Worm (Caenorhabditis elegans): ENCODE data around the gene nhr-235.

Gene nhr-235

ce11 chrII:12670877-12671864 is 30.7 kb downstream of the nhr-235 start (continued):
- TF ChIP-seq lim-7 (GFP tag; IDR thresholded peaks at IDR 0.05) = peak; percentile 33; the same call in 1 of the 2 replicates
- no peak for TF ChIP-seq nhr-11 (tag; optimal IDR thresholded peaks at IDR 0.05)
- TF ChIP-seq ceh-28 (tag; optimal IDR thresholded peaks at IDR 0.05) = peak; percentile 86
- TF ChIP-seq arid-1 (GFP tag; conservative IDR thresholded peaks at IDR 0.05) = no peak
- no peak for TF ChIP-seq lsy-2 (tag; optimal IDR thresholded peaks at IDR 0.05)
- no peak for TF ChIP-seq zag-1 (tag; optimal IDR thresholded peaks at IDR 0.05)
- TF ChIP-seq lin-39 (tag; optimal IDR thresholded peaks at IDR 0.05) = no peak
- TF ChIP-seq R02D3.7 (tag; optimal IDR thresholded peaks at IDR 0.05) = no peak
- no peak for TF ChIP-seq unc-130 (GFP tag; optimal IDR thresholded peaks at IDR 0.05)
- no peak for TF ChIP-seq snpc-4 (tag; optimal IDR thresholded peaks at IDR 0.05)
- no peak for TF ChIP-seq fkh-10 (GFP tag; optimal IDR thresholded peaks at IDR 0.05)
- TF ChIP-seq Y75B8A.6 (GFP tag; IDR thresholded peaks at IDR 0.05) = no peak
- TF ChIP-seq ztf-7 (tag; optimal IDR thresholded peaks at IDR 0.05) = no peak
- TF ChIP-seq F49E8.2 (tag; optimal IDR thresholded peaks at IDR 0.05; ENCODE audit: borderline replicate concordance) = no peak

ce11 chrII:12671892-12672291 is 31.4 kb downstream of the nhr-235 start:
- no peak for TF ChIP-seq madf-5 (GFP tag; IDR thresholded peaks at IDR 0.05)
- peak in 1 of 2 experiments; percentile 48 for TF ChIP-seq unc-62 (GFP tag; optimal IDR thresholded peaks at IDR 0.05 in 1 of 2)
- TF ChIP-seq unc-62 (tag; optimal IDR thresholded peaks at IDR 0.05) = no peak

- TF ChIP-seq hlh-30 (tag; optimal IDR thresholded peaks at IDR 0.05; ENCODE audit: insufficient read depth) (no peak), F49E8.2 (tag; optimal IDR thresholded peaks at IDR 0.05; ENCODE audit: borderline replicate concordance) (no peak), egl-43 (GFP tag; IDR thresholded peaks at IDR 0.05) (peak; percentile 74), Y48G9A.11 (GFP tag; IDR thresholded peaks at IDR 0.05) (0 out of 2 replicates have a peak, but pooled peaks have one; percentile 13), aha-1 (tag) (peak; percentile 93), php-3 (GFP tag; IDR thresholded peaks at IDR 0.05) (no peak), ceh-32 (tag; optimal IDR thresholded peaks at IDR 0.05; ENCODE audit: poor library complexity) (no peak)
Observed at ce11 chrII:12672512-12672911, 32.0 kb downstream of the nhr-235 start.

- TF ChIP-seq set-16 (GFP tag; IDR thresholded peaks at IDR 0.05) = 0 out of 2 replicates have a peak, but pooled peaks have one; percentile 22
- TF ChIP-seq vab-7 (GFP tag; IDR thresholded peaks at IDR 0.05) = 0 out of 2 replicates have a peak, but pooled peaks have one; percentile 11
- TF ChIP-seq daf-12 (tag; optimal IDR thresholded peaks at IDR 0.05) = no peak
- no peak for TF ChIP-seq zip-11 (GFP tag; IDR thresholded peaks at IDR 0.05)
Observed at ce11 chrII:12673311-12673710, 32.8 kb downstream of the nhr-235 start.

- no peak for TF ChIP-seq aly-2 (tag; optimal IDR thresholded peaks at IDR 0.05)
- TF ChIP-seq unc-130 (GFP tag; optimal IDR thresholded peaks at IDR 0.05) = no peak
Observed at ce11 chrII:12677710-12677974, 37.2 kb downstream of the nhr-235 start, which contains the start of gene Y38E10A.22. Y38E10A.22 (minus strand) TSS chrII:12677810.

- TF ChIP-seq snpc-1.2 (GFP tag; IDR thresholded peaks at IDR 0.05) (peak; percentile 74; the same call in 1 of the 2 replicates), lin-13 (GFP tag; optimal IDR thresholded peaks at IDR 0.05) (no peak), lin-15B (tag; optimal IDR thresholded peaks at IDR 0.05) (peak; percentile 67), ceh-20 (GFP tag; IDR thresholded peaks at IDR 0.05) (peak; percentile 49; the same call in 1 of the 2 replicates), madf-9 (GFP tag; conservative IDR thresholded peaks at IDR 0.05) (no peak), F44E2.7 (GFP tag; IDR thresholded peaks at IDR 0.05) (peak; percentile 86; the same call in 1 of the 2 replicates), vab-7 (GFP tag; IDR thresholded peaks at IDR 0.05) (peak; percentile 67), nhr-76 (tag; optimal IDR thresholded peaks at IDR 0.05) (peak; percentile 10), ZK546.5 (tag; optimal IDR thresholded peaks at IDR 0.05) (no peak), zip-2 (tag; optimal IDR thresholded peaks at IDR 0.05) (peak; percentile 47), ceh-28 (tag; optimal IDR thresholded peaks at IDR 0.05) (peak; percentile 66), ztf-7 (tag; optimal IDR thresholded peaks at IDR 0.05) (peak; percentile 59), dve-1 (tag; optimal IDR thresholded peaks at IDR 0.05; ENCODE audit: insufficient read depth) (peak; percentile 67), nhr-25 (tag; optimal IDR thresholded peaks at IDR 0.05; ENCODE audit: borderline replicate concordance, insufficient read depth) (no peak)
Observed at ce11 chrII:12677975-12678866, 37.8 kb downstream of the nhr-235 start.

Measured in whole organism, L4 larva.